Fruit fly (Drosophila melanogaster) whole organism, adult: ENCODE data around the gene ver.

Source experiments
- CG7045 ChIP-seq: fragments of 200-800 bp; sonication (Bioruptor generic); optimal IDR thresholded peaks from 2 replicates; lab custom pipeline; 2017; ENCODE audit warnings: missing biosample characterization, mild to moderate bottlenecking, missing genetic modification characterization
- Hr96 ChIP-seq: fragments of 200-800 bp; sonication (Bioruptor generic); optimal IDR thresholded peaks from 2 replicates; lab custom pipeline; 2016; ENCODE audit warnings: missing biosample characterization, missing genetic modification characterization

dm6 chr3L:12572366-12572765 is 48.6 kb downstream of the ver start, which contains the start of gene sowah:
- no peak for TF ChIP-seq CG7045 (GFP tag; lab: Kevin White, UChicago)
- TF ChIP-seq Hr96 (GFP tag; lab: Kevin White, UChicago) = peak; percentile 10
